Worm (Caenorhabditis elegans): ENCODE results near the gene clu-1.

- no peak for TF ChIP-seq flt-1 (GFP tag; IDR thresholded peaks at IDR 0.05)
- TF ChIP-seq ztf-29 (GFP tag; IDR thresholded peaks at IDR 0.05): no peak
- TF ChIP-seq ref-1 (GFP tag; conservative IDR thresholded peaks at IDR 0.05): no peak
- TF ChIP-seq ztf-23 (GFP tag; IDR thresholded peaks at IDR 0.05): no peak
- no peak for TF ChIP-seq T22C8.4 (GFP tag; IDR thresholded peaks at IDR 0.05)
- no peak for TF ChIP-seq klf-2 (GFP tag; conservative IDR thresholded peaks at IDR 0.05)
- no peak for TF ChIP-seq cog-1 (tag; optimal IDR thresholded peaks at IDR 0.05)
- TF ChIP-seq med-1 (GFP tag; optimal IDR thresholded peaks at IDR 0.05; ENCODE audit: insufficient read depth): no peak
These were observed 21.0 kb upstream of the clu-1 start, which contains the start of gene mut-7 for ce11 chrIII:9542280-9542679.
